Fruit fly (Drosophila melanogaster): Measurements from ENCODE around the gene CG13071.

Gene CG13071

DNA sequence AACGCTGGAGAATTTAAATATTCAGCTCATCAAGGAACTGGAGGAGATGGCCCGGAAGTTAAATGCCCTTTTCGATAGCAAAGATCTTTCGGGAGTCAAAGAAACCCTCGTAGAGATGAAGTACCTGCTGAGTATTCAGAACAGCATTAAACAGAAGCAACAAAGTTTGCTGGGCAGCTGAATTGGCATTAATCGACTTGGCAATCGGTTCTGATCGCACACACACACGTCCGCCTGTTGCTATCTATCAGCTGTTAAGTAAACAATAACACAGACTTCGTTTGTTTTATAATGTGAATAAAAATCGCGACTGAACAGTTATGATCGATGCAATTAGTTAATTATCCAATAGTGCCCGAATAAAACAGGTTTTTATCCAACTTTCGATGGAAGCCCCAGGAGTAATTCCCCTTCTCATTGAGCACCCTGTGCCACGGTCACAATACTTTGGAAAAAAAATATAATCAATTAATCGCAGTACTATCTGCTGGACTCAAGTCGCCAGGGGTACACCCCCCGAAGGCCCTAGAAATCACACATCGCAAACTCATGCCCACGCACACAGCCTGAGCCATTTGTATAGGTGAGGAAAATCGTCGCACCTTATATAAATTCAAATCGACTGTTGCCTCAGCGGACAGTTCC is 28.6 kb upstream of the CG13071 start:
- peak; percentile 43 for TF ChIP-seq Mnt (GFP tag; optimal IDR thresholded peaks at IDR 0.05)
- TF ChIP-seq CG5204 (GFP tag; optimal IDR thresholded peaks at IDR 0.05): no peak
- TF ChIP-seq bab1 (GFP tag; optimal IDR thresholded peaks at IDR 0.05): no peak
- no peak for TF ChIP-seq Hr96 (GFP tag; optimal IDR thresholded peaks at IDR 0.05)
- no peak for TF ChIP-seq pad (GFP tag; optimal IDR thresholded peaks at IDR 0.05)
- TF ChIP-seq ovo (GFP tag; optimal IDR thresholded peaks at IDR 0.05): peak; percentile 34
- peak; percentile 61 for TF ChIP-seq CG11617 (GFP tag; optimal IDR thresholded peaks at IDR 0.05)
- peak; percentile 89 for TF ChIP-seq kay (GFP tag; ENCODE audit: borderline replicate concordance)
- peak; percentile 79 for TF ChIP-seq tj (GFP tag; optimal IDR thresholded peaks at IDR 0.05)
- TF ChIP-seq CG14711 (tag; optimal IDR thresholded peaks at IDR 0.05): peak; percentile 23
- TF ChIP-seq CG7101 (tag; optimal IDR thresholded peaks at IDR 0.05): peak; percentile 48
- TF ChIP-seq CG33017 (tag; optimal IDR thresholded peaks at IDR 0.05): peak; percentile 28
- TF ChIP-seq cnc (optimal IDR thresholded peaks at IDR 0.05): peak in 1 of 2 experiments; percentile 53
- TF ChIP-seq CG12768 (GFP tag; optimal IDR thresholded peaks at IDR 0.05): peak; percentile 70
- peak; percentile 65 for TF ChIP-seq cic (GFP tag; optimal IDR thresholded peaks at IDR 0.05)
- TF ChIP-seq Crg-1 (GFP tag; optimal IDR thresholded peaks at IDR 0.05): no peak
- TF ChIP-seq CG7045 (GFP tag; optimal IDR thresholded peaks at IDR 0.05): peak; percentile 16
- TF ChIP-seq Clk (GFP tag; optimal IDR thresholded peaks at IDR 0.05): no peak
- no peak for TF ChIP-seq CG1620 (GFP tag; optimal IDR thresholded peaks at IDR 0.05)
- peak; percentile 21 for TF ChIP-seq toe (GFP tag; optimal IDR thresholded peaks at IDR 0.05)

DNA sequence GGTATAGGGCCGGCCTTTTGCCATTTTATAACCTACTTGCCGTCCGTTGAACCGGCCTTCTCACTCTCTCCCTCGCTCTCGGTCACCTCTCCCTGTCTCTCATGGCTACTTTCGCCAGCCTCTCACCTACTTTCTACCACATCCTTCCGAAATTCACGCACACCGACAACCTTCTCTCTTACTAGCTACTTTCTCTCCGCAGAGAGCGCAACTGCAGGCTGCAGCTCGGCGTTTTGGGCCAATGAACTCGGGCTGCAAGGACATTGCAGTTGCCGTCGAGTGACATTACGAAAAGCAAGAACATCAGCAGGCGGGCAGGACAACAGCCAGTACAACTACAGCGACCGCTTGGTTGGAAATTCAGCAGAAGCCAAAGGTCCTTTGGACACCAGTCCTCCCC is 21.2 kb upstream of the CG13071 start:
- TF ChIP-seq kay (GFP tag; ENCODE audit: borderline replicate concordance) (no peak), cnc (optimal IDR thresholded peaks at IDR 0.05) (no peak), Clk (GFP tag; optimal IDR thresholded peaks at IDR 0.05) (no peak)

DNA sequence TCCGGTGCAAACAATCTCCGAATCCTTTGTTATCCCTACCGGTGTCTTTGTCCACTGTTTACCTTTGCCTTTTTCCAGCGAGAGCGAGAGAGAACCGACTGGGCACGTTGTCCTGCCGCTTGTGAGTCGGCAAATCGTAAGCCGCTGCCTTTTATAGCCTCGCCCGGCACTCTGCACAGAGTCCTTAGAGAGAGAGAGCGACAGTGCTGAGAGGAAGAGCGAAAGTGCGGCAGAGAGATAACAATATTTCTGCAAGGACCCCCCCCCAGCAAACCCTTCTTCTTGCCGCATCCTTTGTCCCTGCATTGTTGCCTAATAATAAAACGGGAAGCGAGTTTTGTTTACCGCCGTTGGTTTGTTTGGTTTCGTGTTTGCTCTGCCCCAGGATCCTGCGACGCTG is 10.3 kb upstream of the CG13071 start, which contains the start of gene CG13055:
CG13055 (minus strand) TSS at position 101 of the 400 bp plus-strand sequence.
- no peak for TF ChIP-seq CG7101 (tag; optimal IDR thresholded peaks at IDR 0.05)
- no peak for TF ChIP-seq cic (GFP tag; optimal IDR thresholded peaks at IDR 0.05)
- TF ChIP-seq CG33017 (tag; optimal IDR thresholded peaks at IDR 0.05): no peak
- no peak for TF ChIP-seq Crg-1 (GFP tag; optimal IDR thresholded peaks at IDR 0.05)
- TF ChIP-seq Clk (GFP tag; optimal IDR thresholded peaks at IDR 0.05): no peak
- TF ChIP-seq Hr96 (GFP tag; optimal IDR thresholded peaks at IDR 0.05): no peak
- TF ChIP-seq tj (GFP tag; optimal IDR thresholded peaks at IDR 0.05): no peak
- TF ChIP-seq kay (GFP tag; ENCODE audit: borderline replicate concordance): no peak
- no peak for TF ChIP-seq CG11617 (GFP tag; optimal IDR thresholded peaks at IDR 0.05)
- TF ChIP-seq CG14711 (tag; optimal IDR thresholded peaks at IDR 0.05): no peak
- no peak for TF ChIP-seq CG12768 (GFP tag; optimal IDR thresholded peaks at IDR 0.05)
- TF ChIP-seq CG1620 (GFP tag; optimal IDR thresholded peaks at IDR 0.05): no peak
- no peak for TF ChIP-seq bab1 (GFP tag; optimal IDR thresholded peaks at IDR 0.05)
- TF ChIP-seq toe (GFP tag; optimal IDR thresholded peaks at IDR 0.05): no peak
- no peak for TF ChIP-seq CG7045 (GFP tag; optimal IDR thresholded peaks at IDR 0.05)
- TF ChIP-seq pad (GFP tag; optimal IDR thresholded peaks at IDR 0.05): no peak

DNA sequence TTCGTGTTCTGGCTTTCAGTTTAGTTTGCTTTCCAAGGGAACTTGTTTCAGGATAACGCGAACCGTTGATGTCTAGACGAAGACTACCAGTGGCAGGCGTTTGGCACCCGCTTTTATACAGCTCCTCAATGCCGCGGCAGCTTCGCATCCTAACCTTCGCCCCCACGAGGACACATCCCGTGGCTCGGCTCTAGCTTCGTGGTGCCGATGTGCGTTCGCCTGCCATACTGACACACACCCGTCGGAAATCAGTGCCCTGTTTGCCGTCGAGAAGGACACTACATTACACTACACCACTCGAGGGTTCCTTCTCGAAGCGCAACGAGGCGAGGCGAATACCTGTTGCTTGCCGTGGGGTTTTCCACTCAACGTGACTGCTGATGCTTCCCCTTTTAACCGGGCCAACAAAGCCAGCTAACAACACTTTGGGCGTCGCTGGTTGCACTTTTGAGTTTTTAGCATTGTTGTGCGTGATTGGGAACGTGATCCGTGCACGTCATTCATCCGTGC is 5.4 kb upstream of the CG13071 start, which contains the start of gene CG13054:
CG13054 (minus strand) TSS at position 74 of the 510 bp plus-strand sequence.
- no peak for TF ChIP-seq CG33017 (tag; optimal IDR thresholded peaks at IDR 0.05)
- no peak for TF ChIP-seq Crg-1 (GFP tag; optimal IDR thresholded peaks at IDR 0.05)
- no peak for TF ChIP-seq cic (GFP tag; optimal IDR thresholded peaks at IDR 0.05)
- TF ChIP-seq pad (GFP tag; optimal IDR thresholded peaks at IDR 0.05): no peak
- TF ChIP-seq CG7045 (GFP tag; optimal IDR thresholded peaks at IDR 0.05): no peak
- TF ChIP-seq CG1620 (GFP tag; optimal IDR thresholded peaks at IDR 0.05): no peak
- TF ChIP-seq CG7101 (tag; optimal IDR thresholded peaks at IDR 0.05): no peak
- no peak for TF ChIP-seq toe (GFP tag; optimal IDR thresholded peaks at IDR 0.05)
- TF ChIP-seq tj (GFP tag; optimal IDR thresholded peaks at IDR 0.05): no peak
- TF ChIP-seq ovo (GFP tag; optimal IDR thresholded peaks at IDR 0.05): no peak
- no peak for TF ChIP-seq Mnt (GFP tag; optimal IDR thresholded peaks at IDR 0.05)
- TF ChIP-seq CG5204 (GFP tag; optimal IDR thresholded peaks at IDR 0.05): no peak

DNA sequence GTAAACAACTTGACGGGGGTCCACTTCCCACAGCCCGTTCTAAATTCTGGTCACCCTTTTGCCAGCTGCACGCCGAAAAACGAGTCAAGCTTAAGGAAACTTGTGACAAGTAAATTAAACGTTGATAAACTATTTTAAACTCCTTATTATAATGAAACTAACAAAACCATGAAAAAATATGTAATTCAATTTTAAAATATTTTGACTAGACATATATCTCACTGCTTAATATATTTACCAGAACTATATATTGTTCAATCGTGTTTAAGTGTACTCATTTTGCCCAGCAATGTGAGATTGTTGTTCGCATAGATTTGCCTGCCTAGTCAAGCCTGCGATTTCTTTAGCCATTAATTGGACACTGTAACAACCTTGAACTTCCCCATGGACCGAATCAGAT is 3.0 kb upstream of the CG13071 start, which contains the start of gene CG13053:
CG13053 (minus strand) TSS at position 171 of the 400 bp plus-strand sequence.
- TF ChIP-seq pad (GFP tag; optimal IDR thresholded peaks at IDR 0.05): no peak
- TF ChIP-seq cic (GFP tag; optimal IDR thresholded peaks at IDR 0.05): no peak
- TF ChIP-seq Clk (GFP tag; optimal IDR thresholded peaks at IDR 0.05): no peak
- no peak for TF ChIP-seq ovo (GFP tag; optimal IDR thresholded peaks at IDR 0.05)

DNA sequence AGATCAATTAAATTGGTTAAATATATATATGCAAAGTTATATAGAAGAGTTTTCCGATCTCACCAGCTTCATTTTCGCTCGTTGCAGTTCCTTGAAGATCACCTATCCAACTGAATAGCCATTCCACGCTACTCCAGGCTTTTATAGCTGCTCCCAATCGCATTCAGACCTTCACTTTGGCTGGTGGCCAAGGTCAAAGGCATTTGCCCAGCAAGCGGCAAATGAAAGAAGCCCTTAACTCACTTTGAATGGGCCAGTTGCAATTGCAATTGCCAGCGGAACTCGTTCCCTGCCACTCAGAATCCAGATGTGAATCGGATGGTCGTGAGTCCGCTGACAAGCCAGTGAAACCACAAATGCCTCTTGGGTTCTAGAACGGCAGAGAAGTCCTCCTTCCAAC is 1.0 kb upstream of the CG13071 start, which contains the start of gene CG34247:
CG34247 (minus strand) TSS at position 101 of the 400 bp plus-strand sequence.
- TF ChIP-seq CG5204 (GFP tag; optimal IDR thresholded peaks at IDR 0.05) (no peak), kay (GFP tag; ENCODE audit: borderline replicate concordance) (no peak), tj (GFP tag; optimal IDR thresholded peaks at IDR 0.05) (no peak), Hr96 (GFP tag; optimal IDR thresholded peaks at IDR 0.05) (no peak), Mnt (GFP tag; optimal IDR thresholded peaks at IDR 0.05) (no peak), CG33017 (tag; optimal IDR thresholded peaks at IDR 0.05) (no peak), Crg-1 (GFP tag; optimal IDR thresholded peaks at IDR 0.05) (no peak), pad (GFP tag; optimal IDR thresholded peaks at IDR 0.05) (no peak), CG7045 (GFP tag; optimal IDR thresholded peaks at IDR 0.05) (no peak), CG11617 (GFP tag; optimal IDR thresholded peaks at IDR 0.05) (no peak), ovo (GFP tag; optimal IDR thresholded peaks at IDR 0.05) (no peak), CG7101 (tag; optimal IDR thresholded peaks at IDR 0.05) (no peak), CG14711 (tag; optimal IDR thresholded peaks at IDR 0.05) (no peak), Clk (GFP tag; optimal IDR thresholded peaks at IDR 0.05) (no peak), bab1 (GFP tag; optimal IDR thresholded peaks at IDR 0.05) (no peak), CG12768 (GFP tag; optimal IDR thresholded peaks at IDR 0.05) (no peak), cic (GFP tag; optimal IDR thresholded peaks at IDR 0.05) (no peak)
